Fruit fly (Drosophila melanogaster) whole organism, embryonic: ENCODE results near the gene CG43090.

Source experiments
- ATbp ChIP-seq: fragments of 200-800 bp; sonication (Bioruptor generic); optimal IDR thresholded peaks from 2 replicates; lab custom pipeline; 2017; ENCODE audit warnings: missing biosample characterization, mild to moderate bottlenecking, missing genetic modification characterization, missing genetic modification reagents
- Atf-2 ChIP-seq: fragments of 200-800 bp; sonication (Bioruptor generic); optimal IDR thresholded peaks from 2 replicates; lab custom pipeline; 2016; ENCODE audit warnings: missing biosample characterization, missing genetic modification characterization
- Bgb ChIP-seq: fragments of 200-800 bp; sonication (Bioruptor generic); IDR thresholded peaks from 2 replicates; pipeline ENCODE4 v1.3.6; 2022; ENCODE audit warnings: missing biosample characterization, missing genetic modification characterization; ENCODE audit not compliant: partially characterized antibody
- CG11085 ChIP-seq: fragments of 200-800 bp; sonication (Bioruptor generic); IDR thresholded peaks from 2 replicates; pipeline ENCODE4 v1.3.6; 2022; ENCODE audit warnings: missing biosample characterization, missing genetic modification characterization
- CG11247 ChIP-seq: fragments of 200-800 bp; sonication (Bioruptor generic); IDR thresholded peaks from 2 replicates; pipeline ENCODE4 v1.3.6; 2022; ENCODE audit warnings: missing biosample characterization, missing genetic modification characterization
- CG11456 ChIP-seq: fragments of 200-800 bp; sonication (Bioruptor generic); IDR thresholded peaks from 3 replicates; pipeline ENCODE4 v1.3.6; 2022; ENCODE audit warnings: missing biosample characterization, missing genetic modification characterization
- CG11695 ChIP-seq: fragments of 200-800 bp; sonication (Bioruptor generic); IDR thresholded peaks from 3 replicates; pipeline ENCODE4 v1.3.6; 2022; ENCODE audit warnings: missing biosample characterization, missing genetic modification characterization
- CG12219 ChIP-seq: fragments of 200-800 bp; sonication (Bioruptor generic); optimal IDR thresholded peaks from 3 replicates; lab custom pipeline; 2018; ENCODE audit warnings: missing biosample characterization, mild to moderate bottlenecking, missing genetic modification characterization
- CG12236 ChIP-seq: fragments of 200-800 bp; sonication (Bioruptor generic); optimal IDR thresholded peaks from 2 replicates; lab custom pipeline; 2016; ENCODE audit warnings: missing biosample characterization, missing genetic modification characterization
- CG13296 ChIP-seq: fragments of 200-800 bp; sonication (Bioruptor generic); optimal IDR thresholded peaks from 3 replicates; lab custom pipeline; 2018; ENCODE audit warnings: missing biosample characterization, mild to moderate bottlenecking, missing genetic modification characterization
- CG13624 ChIP-seq: fragments of 200-800 bp; sonication (Bioruptor generic); optimal IDR thresholded peaks from 2 replicates; lab custom pipeline; 2016; ENCODE audit warnings: missing biosample characterization, missing genetic modification characterization
- CG14014 ChIP-seq: fragments of 200-800 bp; sonication (Bioruptor generic); IDR thresholded peaks from 2 replicates; pipeline ENCODE4 v1.3.6; 2022; ENCODE audit warnings: missing biosample characterization, missing genetic modification characterization
- CG14667 ChIP-seq: fragments of 200-800 bp; sonication (Bioruptor generic); IDR thresholded peaks from 2 replicates; pipeline ENCODE4 v1.3.6; 2022; ENCODE audit warnings: missing biosample characterization, missing genetic modification characterization
- CG15514 ChIP-seq: fragments of 200-800 bp; sonication (Bioruptor generic); optimal IDR thresholded peaks from 3 replicates; lab custom pipeline; 2017; ENCODE audit warnings: missing biosample characterization, missing genetic modification characterization, mild to moderate bottlenecking, moderate library complexity, missing genetic modification reagents
- CG15601 ChIP-seq: fragments of 200-800 bp; sonication (Bioruptor generic); optimal IDR thresholded peaks from 3 replicates; lab custom pipeline; 2019; ENCODE audit warnings: missing biosample characterization, mild to moderate bottlenecking, missing genetic modification characterization, moderate library complexity
- CG18476 ChIP-seq: fragments of 200-800 bp; sonication (Bioruptor generic); optimal IDR thresholded peaks from 2 replicates; lab custom pipeline; 2016; ENCODE audit warnings: missing biosample characterization, mild to moderate bottlenecking, missing genetic modification characterization
- CG2120 ChIP-seq: fragments of 200-800 bp; sonication (Bioruptor generic); optimal IDR thresholded peaks from 3 replicates; lab custom pipeline; 2016; ENCODE audit warnings: missing biosample characterization, missing genetic modification characterization
- CG30020 ChIP-seq: fragments of 200-800 bp; optimal IDR thresholded peaks from 2 replicates; lab custom pipeline; 2019; ENCODE audit warnings: missing biosample characterization, mild to moderate bottlenecking, missing genetic modification characterization, moderate library complexity
- CG3065 ChIP-seq: fragments of 200-800 bp; sonication (Bioruptor generic); optimal IDR thresholded peaks from 2 replicates; lab custom pipeline; 2016; ENCODE audit warnings: missing biosample characterization, missing genetic modification characterization
- CG5953 ChIP-seq: fragments of 200-800 bp; sonication (Bioruptor generic); IDR thresholded peaks from 2 replicates; pipeline ENCODE4 v1.3.6; 2022; ENCODE audit warnings: missing biosample characterization, missing genetic modification characterization
- Camta ChIP-seq: fragments of 200-800 bp; sonication (Bioruptor generic); optimal IDR thresholded peaks from 2 replicates; lab custom pipeline; 2016; ENCODE audit warnings: missing biosample characterization, missing genetic modification characterization
- E2f1 ChIP-seq: fragments of 200-800 bp; sonication (Bioruptor generic); IDR thresholded peaks from 2 replicates; pipeline ENCODE4 v1.3.6; 2022; ENCODE audit warnings: missing biosample characterization, missing genetic modification characterization
- Eip74EF ChIP-seq, 2 experiments: fragments of 200-800 bp in 1 of 2; fragments of >200 bp in 1 of 2; sonication (Bioruptor generic) in 1 of 2; optimal IDR thresholded peaks; 2 replicates each; lab custom pipeline; 2017 to 2019; ENCODE audit warnings: missing biosample characterization in 2 of 2, missing genetic modification characterization in 2 of 2, mild to moderate bottlenecking in 1 of 2, moderate library complexity in 1 of 2
- HLH3B ChIP-seq: fragments of 200-800 bp; sonication (Bioruptor generic); IDR thresholded peaks from 2 replicates; pipeline ENCODE4 v1.3.6; 2022; ENCODE audit warnings: missing biosample characterization, missing genetic modification characterization
- HLH4C ChIP-seq: fragments of 200-800 bp; sonication (Bioruptor generic); IDR thresholded peaks from 3 replicates; pipeline ENCODE4 v1.3.6; 2022; ENCODE audit warnings: missing biosample characterization, missing genetic modification characterization; ENCODE audit not compliant: partially characterized antibody
- Hey ChIP-seq: fragments of 200-800 bp; sonication (Bioruptor generic); optimal IDR thresholded peaks from 3 replicates; lab custom pipeline; 2018; ENCODE audit warnings: missing biosample characterization, mild to moderate bottlenecking, missing genetic modification characterization
- Hr3 ChIP-seq: fragments of 200-800 bp; sonication (Bioruptor generic); optimal IDR thresholded peaks from 3 replicates; lab custom pipeline; 2016; ENCODE audit warnings: missing biosample characterization, missing genetic modification characterization
- Mad ChIP-seq: fragments of 200-800 bp; sonication (Bioruptor generic); optimal IDR thresholded peaks from 2 replicates; lab custom pipeline; 2016; ENCODE audit warnings: missing biosample characterization, missing genetic modification characterization
- NC2α ChIP-seq: fragments of 200-800 bp; sonication (Bioruptor generic); optimal IDR thresholded peaks from 2 replicates; lab custom pipeline; 2016; ENCODE audit warnings: missing biosample characterization, missing genetic modification characterization
- Neu2 ChIP-seq: fragments of 200-800 bp; sonication (Bioruptor generic); optimal IDR thresholded peaks from 3 replicates; lab custom pipeline; 2016; ENCODE audit warnings: missing biosample characterization, missing genetic modification characterization, borderline replicate concordance
- NfI ChIP-seq: fragments of 200-800 bp; sonication (Bioruptor generic); optimal IDR thresholded peaks from 3 replicates; lab custom pipeline; 2018; ENCODE audit warnings: missing biosample characterization, mild to moderate bottlenecking, missing genetic modification characterization, moderate library complexity
- Opbp ChIP-seq: fragments of 200-800 bp; sonication (Bioruptor generic); IDR thresholded peaks from 3 replicates; pipeline ENCODE4 v1.3.6; 2022; ENCODE audit warnings: missing biosample characterization, missing genetic modification characterization; ENCODE audit not compliant: partially characterized antibody
- Optix ChIP-seq: fragments of 200-800 bp; sonication (Bioruptor generic); IDR thresholded peaks from 3 replicates; pipeline ENCODE4 v1.3.6; 2022; ENCODE audit warnings: missing biosample characterization, missing genetic modification characterization
- YL-1 ChIP-seq: fragments of 200-800 bp; sonication (Bioruptor generic); optimal IDR thresholded peaks from 3 replicates; lab custom pipeline; 2017; ENCODE audit warnings: missing biosample characterization, mild to moderate bottlenecking, missing genetic modification characterization
- ci ChIP-seq: fragments of 200-800 bp; sonication (Bioruptor generic); IDR thresholded peaks from 3 replicates; pipeline ENCODE4 v1.3.6; 2022; ENCODE audit warnings: missing biosample characterization, missing genetic modification characterization
- dysf ChIP-seq: fragments of 200-800 bp; sonication (Bioruptor generic); IDR thresholded peaks from 3 replicates; pipeline ENCODE4 v1.3.6; 2022; ENCODE audit warnings: missing biosample characterization, missing genetic modification characterization
- exex ChIP-seq: fragments of 200-800 bp; sonication (Bioruptor generic); optimal IDR thresholded peaks from 4 replicates; lab custom pipeline; 2018; ENCODE audit warnings: missing biosample characterization, mild to moderate bottlenecking, missing genetic modification characterization, moderate library complexity
- gfzf ChIP-seq: fragments of 200-800 bp; sonication (Bioruptor generic); optimal IDR thresholded peaks from 2 replicates; lab custom pipeline; 2016; ENCODE audit warnings: missing biosample characterization, mild to moderate bottlenecking, missing genetic modification characterization, moderate library complexity
- grau ChIP-seq: fragments of 200-800 bp; optimal IDR thresholded peaks from 3 replicates; lab custom pipeline; 2019; ENCODE audit warnings: missing biosample characterization, mild to moderate bottlenecking, missing genetic modification characterization, moderate library complexity
- hbn ChIP-seq: fragments of 200-800 bp; sonication (Bioruptor generic); IDR thresholded peaks from 2 replicates; pipeline ENCODE4 v1.3.6; 2022; ENCODE audit warnings: missing biosample characterization, missing genetic modification characterization; ENCODE audit not compliant: partially characterized antibody
- ken ChIP-seq: fragments of 200-800 bp; sonication (Bioruptor generic); IDR thresholded peaks from 3 replicates; pipeline ENCODE4 v1.3.6; 2022; ENCODE audit warnings: missing biosample characterization, missing genetic modification characterization
- mirr ChIP-seq: fragments of 200-800 bp; sonication (Bioruptor generic); optimal IDR thresholded peaks from 3 replicates; lab custom pipeline; 2018; ENCODE audit warnings: missing biosample characterization, mild to moderate bottlenecking, missing genetic modification characterization
- nerfin-2 ChIP-seq: fragments of 200-800 bp; sonication (Bioruptor generic); IDR thresholded peaks from 2 replicates; pipeline ENCODE4 v1.3.6; 2022; ENCODE audit warnings: missing biosample characterization, missing genetic modification characterization; ENCODE audit not compliant: partially characterized antibody
- phol ChIP-seq: fragments of 200-800 bp; sonication (Bioruptor generic); optimal IDR thresholded peaks from 3 replicates; lab custom pipeline; 2018; ENCODE audit warnings: missing biosample characterization, mild to moderate bottlenecking, missing genetic modification characterization, moderate library complexity
- pros ChIP-seq: fragments of 200-800 bp; sonication (Bioruptor generic); optimal IDR thresholded peaks from 3 replicates; lab custom pipeline; 2019; ENCODE audit warnings: missing biosample characterization, mild to moderate bottlenecking, missing genetic modification characterization, moderate library complexity
- sc ChIP-seq, 3 experiments: fragments of >200 bp in 2 of 3; fragments of 200-800 bp in 1 of 3; sonication (Bioruptor generic) in 1 of 3; optimal IDR thresholded peaks; 2 replicates in 2 of 3; 3 replicates in 1 of 3; lab custom pipeline; 2017; ENCODE audit warnings: mild to moderate bottlenecking in 1 of 3, missing biosample characterization in 1 of 3, missing genetic modification characterization in 1 of 3, missing genetic modification reagents in 1 of 3
- tgo ChIP-seq: fragments of 200-800 bp; sonication (Bioruptor generic); IDR thresholded peaks from 3 replicates; pipeline ENCODE4 v1.3.6; 2022; ENCODE audit warnings: missing biosample characterization, missing genetic modification characterization
- z ChIP-seq: fragments of 200-800 bp; sonication (Bioruptor generic); IDR thresholded peaks from 3 replicates; pipeline ENCODE4 v1.3.6; 2022; ENCODE audit warnings: missing biosample characterization, missing genetic modification characterization
- zen ChIP-seq: fragments of 200-800 bp; sonication (Bioruptor generic); optimal IDR thresholded peaks from 3 replicates; lab custom pipeline; 2018; ENCODE audit warnings: missing biosample characterization, mild to moderate bottlenecking, missing genetic modification characterization, moderate library complexity

CG43090 gene

DNA sequence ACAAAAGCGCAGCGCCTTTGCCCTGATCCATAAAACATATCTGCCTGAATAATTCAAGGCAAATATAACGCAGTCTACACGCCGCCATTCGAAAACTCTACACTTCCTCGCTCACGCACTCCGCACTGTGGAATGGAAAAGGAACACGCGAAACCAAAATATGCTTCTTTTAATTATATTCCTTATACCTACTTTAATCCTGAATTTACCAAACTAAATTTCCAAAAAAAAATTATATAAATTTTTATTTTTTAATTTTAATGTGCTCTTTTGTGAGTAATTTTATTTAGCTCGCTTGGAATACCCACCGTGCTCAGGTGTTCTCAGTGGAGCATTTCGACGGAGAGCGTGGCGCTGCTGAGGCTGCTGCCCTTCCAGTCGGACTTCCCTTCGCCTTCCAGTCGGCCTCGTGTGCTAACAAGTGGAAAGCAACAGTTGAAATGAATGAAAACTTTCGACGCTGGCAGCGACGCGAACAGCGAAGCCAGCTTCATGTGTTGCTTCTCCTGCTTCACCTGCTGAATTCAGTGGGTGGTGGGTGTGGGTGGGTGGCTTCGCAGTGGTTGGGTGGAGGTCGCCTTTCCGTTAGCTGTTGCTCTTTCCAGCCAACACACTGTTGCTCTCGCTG lies 6.4 kb downstream of the CG43090 start (continued):
- TF ChIP-seq Mad (GFP tag; lab: Kevin White, UChicago) (no peak), CG11247 (GFP tag; lab: Robert Waterston, UW) (peak; percentile 86), CG30020 (no peak), zen (tag; lab: Kevin White, UChicago) (peak; percentile 2), gfzf (GFP tag; lab: Kevin White, UChicago) (no peak), phol (peak; percentile 72), CG14667 (GFP tag; lab: Robert Waterston, UW) (peak; percentile 87), CG13296 (GFP tag; lab: Kevin White, UChicago) (peak; percentile 83), CG13624 (GFP tag; lab: Kevin White, UChicago) (peak; percentile 8), exex (tag; lab: Kevin White, UChicago) (peak; percentile 39), NfI (GFP tag; lab: Kevin White, UChicago) (peak; percentile 84), CG3065 (GFP tag; lab: Kevin White, UChicago) (peak; percentile 11), CG18476 (peak; percentile 55), CG15601 (tag; lab: Kevin White, UChicago) (peak; percentile 39), CG2120 (GFP tag; lab: Kevin White, UChicago) (peak; percentile 83), Bgb (GFP tag; lab: Robert Waterston, UW) (no peak), CG12219 (GFP tag; lab: Kevin White, UChicago) (peak; percentile 33), dysf (GFP tag; lab: Robert Waterston, UW) (peak; percentile 92), CG11695 (peak; percentile 88), CG5953 (GFP tag; lab: Robert Waterston, UW) (peak; percentile 70), hbn (no peak), sc (optimal IDR thresholded peaks at IDR 0.05; lab: Kevin White, UChicago) (no peak), sc (GFP tag; optimal IDR thresholded peaks at IDR 0.05; lab: Kevin White, UChicago) (peak; percentile 32), Opbp (GFP tag; lab: Robert Waterston, UW) (no peak), CG11456 (GFP tag; lab: Robert Waterston, UW) (peak; percentile 88), CG11085 (GFP tag; lab: Robert Waterston, UW) (peak; percentile 65), CG14014 (GFP tag; lab: Robert Waterston, UW) (peak; percentile 93), YL-1 (GFP tag; lab: Kevin White, UChicago) (no peak), ATbp (peak; percentile 79), Neu2 (no peak), nerfin-2 (no peak), Atf-2 (GFP tag; lab: Kevin White, UChicago) (no peak), Optix (GFP tag; lab: Robert Waterston, UW) (peak; percentile 84), NC2α (GFP tag; lab: Kevin White, UChicago) (no peak), Eip74EF (GFP tag; optimal IDR thresholded peaks at IDR 0.05; lab: Kevin White, UChicago) (peak in 1 of 2 experiments; percentile 41), Hey (no peak), HLH3B (GFP tag; lab: Robert Waterston, UW) (peak; percentile 91), CG12236 (GFP tag; lab: Kevin White, UChicago) (no peak), mirr (no peak), grau (tag; lab: Kevin White, UChicago) (peak; percentile 80), E2f1 (peak; percentile 88), z (no peak), Hr3 (GFP tag; lab: Kevin White, UChicago) (peak; percentile 75), tgo (peak; percentile 93), ci (GFP tag; lab: Robert Waterston, UW) (peak; percentile 90), Camta (GFP tag; lab: Kevin White, UChicago) (no peak), HLH4C (GFP tag; lab: Robert Waterston, UW) (no peak), ken (GFP tag; lab: Robert Waterston, UW) (peak; percentile 81), CG15514 (peak; percentile 78), pros (GFP tag; lab: Kevin White, UChicago) (no peak)
